Worm (Caenorhabditis elegans) whole organism, early embryonic: ENCODE results near the gene C50B6.1.

Experiments
- F13C5.2 ChIP-seq: sonication (generic microtip); optimal IDR thresholded peaks from 2 replicates; lab custom pipeline; 2017; ENCODE audit warnings: mild to moderate bottlenecking, missing genetic modification characterization, inconsistent platforms, missing compliant biosample characterization
- aly-1 ChIP-seq: sonication (generic microtip); optimal IDR thresholded peaks from 2 replicates; lab custom pipeline; 2016; ENCODE audit warnings: missing genetic modification characterization, missing compliant biosample characterization
- ama-1 ChIP-seq: fragments of 150-350 bp; optimal IDR thresholded peaks from 2 replicates; lab custom pipeline; 2014
- ceh-13 ChIP-seq: fragments of 200-800 bp; sonication (Bioruptor generic); optimal IDR thresholded peaks from 2 replicates; lab custom pipeline; 2018; ENCODE audit warnings: mild to moderate bottlenecking, missing genetic modification characterization, missing compliant biosample characterization
- flt-1 ChIP-seq: fragments of 200-800 bp; sonication (Bioruptor generic); IDR thresholded peaks from 2 replicates; pipeline ENCODE4 v1.3.6; 2022; ENCODE audit warnings: missing genetic modification characterization, missing compliant biosample characterization
- hmbx-1 ChIP-seq: sonication (generic microtip); optimal IDR thresholded peaks from 2 replicates; lab custom pipeline; 2016; ENCODE audit warnings: mild to moderate bottlenecking, missing genetic modification characterization, missing compliant biosample characterization

DNA sequence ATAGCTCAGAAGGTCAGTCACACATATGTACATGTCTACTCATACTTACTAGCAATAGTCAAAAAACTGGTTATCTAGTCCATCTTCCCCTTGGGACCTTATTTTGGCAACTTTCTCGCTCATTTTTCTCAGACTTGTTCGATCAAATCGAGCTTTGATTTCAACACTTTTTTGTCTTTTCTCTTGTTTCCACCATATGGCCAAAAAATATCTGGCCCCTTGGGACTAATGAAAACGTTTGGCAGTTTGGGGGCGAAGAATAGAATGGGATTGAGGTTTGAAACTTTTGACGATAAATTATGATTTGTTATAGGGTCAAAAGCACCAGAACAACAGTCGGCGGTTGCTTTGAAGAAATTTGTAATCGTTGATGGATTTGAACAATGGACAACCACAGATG is 43.7 kb downstream of the C50B6.1 start:
- TF ChIP-seq ama-1 (lab: Kevin White, UChicago) (no peak), aly-1 (tag; lab: Kevin White, UChicago) (no peak), ceh-13 (GFP tag; lab: Kevin White, UChicago) (no peak), hmbx-1 (no peak), F13C5.2 (no peak), flt-1 (no peak)
